Fruit fly (Drosophila melanogaster): ENCODE data around the gene zye.

dm6 chr3L:20425888-20426287, 12.5 kb downstream of the zye start, which contains the start of gene CG5282:
- TF ChIP-seq CG12605 (GFP tag; IDR thresholded peaks at IDR 0.05) (no peak), CG34367 (tag; optimal IDR thresholded peaks at IDR 0.05) (no peak), Ets98B (GFP tag; IDR thresholded peaks at IDR 0.05) (no peak), CG8301 (tag; optimal IDR thresholded peaks at IDR 0.05) (no peak), CG10348 (GFP tag; IDR thresholded peaks at IDR 0.05) (no peak), CG9948 (tag; optimal IDR thresholded peaks at IDR 0.05) (no peak), CG32121 (GFP tag; IDR thresholded peaks at IDR 0.05) (no peak), CG17806 (tag; optimal IDR thresholded peaks at IDR 0.05) (no peak), CG14655 (GFP tag; optimal IDR thresholded peaks at IDR 0.05) (no peak), Pif1B (GFP tag; optimal IDR thresholded peaks at IDR 0.05) (no peak), CG15710 (tag; optimal IDR thresholded peaks at IDR 0.05) (no peak), gl (tag; optimal IDR thresholded peaks at IDR 0.05) (no peak), Snoo (tag; optimal IDR thresholded peaks at IDR 0.05) (no peak)
